Worm (Caenorhabditis elegans): Measurements from ENCODE around the gene ZK686.3.

ZK686.3 gene

DNA sequence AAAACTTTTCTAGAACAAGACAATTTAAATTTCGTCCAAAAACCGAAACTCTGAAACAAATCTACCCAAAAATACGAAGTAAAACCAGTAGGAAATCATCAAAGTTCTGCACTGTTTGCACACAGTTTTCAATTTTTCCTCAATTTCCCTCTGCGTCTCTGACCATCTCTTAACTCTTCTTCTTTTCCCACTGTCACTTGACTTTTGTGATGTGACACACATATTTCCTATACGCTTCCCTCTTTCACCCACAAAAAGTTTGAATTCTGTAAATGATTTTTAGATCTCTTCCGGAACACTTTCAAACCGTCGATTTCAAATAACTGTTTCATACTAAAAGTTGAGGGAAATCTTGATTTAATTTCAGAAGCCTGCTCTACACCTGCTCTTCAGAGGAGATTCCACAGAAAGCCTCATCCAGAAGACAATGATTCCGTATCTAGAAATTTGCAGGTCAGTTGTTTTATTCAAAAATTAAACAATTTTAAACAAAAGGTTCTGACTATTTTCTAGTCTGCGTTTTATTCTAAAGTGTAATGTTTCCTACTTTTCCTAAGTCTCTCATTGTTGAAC is 49.4 kb downstream of the ZK686.3 start, which contains the start of gene ncl-1:
Gene ncl-1, plus strand, starts transcription at position 366 of the 573 bp plus-strand sequence.
- TF ChIP-seq fkh-10 (GFP tag; optimal IDR thresholded peaks at IDR 0.05) (no peak), nhr-19 (GFP tag; conservative IDR thresholded peaks at IDR 0.05) (0 out of 2 replicates have a peak, but pooled peaks have one; percentile 14), nhr-90 (tag; optimal IDR thresholded peaks at IDR 0.05; ENCODE audit: poor library complexity) (no peak), egl-27 (tag; optimal IDR thresholded peaks at IDR 0.05) (no peak), lin-13 (GFP tag; optimal IDR thresholded peaks at IDR 0.05) (no peak), ceh-82 (tag; optimal IDR thresholded peaks at IDR 0.05) (no peak), xbp-1 (tag; optimal IDR thresholded peaks at IDR 0.05) (no peak), ces-1 (GFP tag; optimal IDR thresholded peaks at IDR 0.05) (no peak), hlh-17 (GFP tag; optimal IDR thresholded peaks at IDR 0.05; ENCODE audit: borderline replicate concordance) (no peak), nhr-77 (tag; optimal IDR thresholded peaks at IDR 0.05) (no peak), swsn-7 (tag; optimal IDR thresholded peaks at IDR 0.05) (no peak), zip-4 (GFP tag; optimal IDR thresholded peaks at IDR 0.05) (no peak), pqm-1 (tag; optimal IDR thresholded peaks at IDR 0.05) (no peak), ceh-63 (GFP tag; optimal IDR thresholded peaks at IDR 0.05) (no peak), ets-5 (GFP tag; IDR thresholded peaks at IDR 0.05) (no peak), unc-130 (tag; optimal IDR thresholded peaks at IDR 0.05) (no peak), nhr-71 (tag; optimal IDR thresholded peaks at IDR 0.05) (peak; percentile 2), C04F5.9 (tag; optimal IDR thresholded peaks at IDR 0.05) (no peak), C16A3.4 (tag; optimal IDR thresholded peaks at IDR 0.05) (no peak), efl-1 (optimal IDR thresholded peaks at IDR 0.05) (no peak), efl-1 (GFP tag; optimal IDR thresholded peaks at IDR 0.05 in 1 of 2) (peak in 1 of 2 experiments; percentile 80), skn-1 (tag; optimal IDR thresholded peaks at IDR 0.05) (peak; percentile 18), hlh-4 (tag; optimal IDR thresholded peaks at IDR 0.05) (no peak), dsc-1 (tag; optimal IDR thresholded peaks at IDR 0.05) (no peak), grh-1 (GFP tag; IDR thresholded peaks at IDR 0.05) (no peak), lin-39 (tag; optimal IDR thresholded peaks at IDR 0.05) (no peak), nhr-85 (tag) (peak; percentile 58), isw-1 (GFP tag; IDR thresholded peaks at IDR 0.05) (no peak), fkh-4 (tag; optimal IDR thresholded peaks at IDR 0.05; ENCODE audit: borderline replicate concordance) (no peak), hpl-2 (GFP tag; optimal IDR thresholded peaks at IDR 0.05) (no peak), nhr-76 (tag; optimal IDR thresholded peaks at IDR 0.05) (no peak), ceh-90 (tag; optimal IDR thresholded peaks at IDR 0.05) (no peak), Y116A8C.19 (tag; optimal IDR thresholded peaks at IDR 0.05; ENCODE audit: borderline replicate concordance) (no peak), blmp-1 (tag; optimal IDR thresholded peaks at IDR 0.05) (peak; percentile 40), irx-1 (tag; optimal IDR thresholded peaks at IDR 0.05) (no peak), nhr-20 (tag; optimal IDR thresholded peaks at IDR 0.05) (no peak), nhr-28 (tag; optimal IDR thresholded peaks at IDR 0.05) (no peak), lin-15B (tag; optimal IDR thresholded peaks at IDR 0.05) (no peak), ztf-4 (tag; optimal IDR thresholded peaks at IDR 0.05) (no peak), dpl-1 (GFP tag; optimal IDR thresholded peaks at IDR 0.05) (peak in 1 of 3 experiments; percentile 27), vab-15 (tag; optimal IDR thresholded peaks at IDR 0.05) (no peak), lsy-2 (tag; optimal IDR thresholded peaks at IDR 0.05) (peak in 1 of 2 experiments; percentile 20), aha-1 (tag; optimal IDR thresholded peaks at IDR 0.05) (no peak), zag-1 (tag; optimal IDR thresholded peaks at IDR 0.05) (no peak), jun-1 (tag; optimal IDR thresholded peaks at IDR 0.05) (no peak), tbx-2 (tag; optimal IDR thresholded peaks at IDR 0.05) (no peak), nhr-84 (tag; optimal IDR thresholded peaks at IDR 0.05) (no peak), C34B4.2 (tag; optimal IDR thresholded peaks at IDR 0.05) (no peak), ceh-8 (GFP tag; optimal IDR thresholded peaks at IDR 0.05) (no peak), snpc-4 (tag; optimal IDR thresholded peaks at IDR 0.05) (no peak), nhr-12 (tag; optimal IDR thresholded peaks at IDR 0.05) (no peak), nhr-11 (tag; optimal IDR thresholded peaks at IDR 0.05) (no peak), unc-62 (GFP tag; optimal IDR thresholded peaks at IDR 0.05) (no peak), ztf-11 (tag; optimal IDR thresholded peaks at IDR 0.05) (no peak)

All from whole organism, L1 larva.